Fruit fly (Drosophila melanogaster) ovary, adult (tissue): ENCODE results near the gene Lcp65Ab2.
"Not testable (repeated sequence)": the region's sequence is repeated elsewhere in the genome, so short reads cannot be mapped to it uniquely, and the experiment has no call there.

Experiments used
- CG17801 ChIP-seq: fragments of 200-800 bp; optimal IDR thresholded peaks from 2 replicates; lab custom pipeline; 2019; ENCODE audit warnings: missing biosample characterization, mild to moderate bottlenecking, missing genetic modification characterization, moderate library complexity; ENCODE audit not compliant: partially characterized antibody

Gene Lcp65Ab2

dm6 chr3L:6135174-6135573, 11.3 kb upstream of the Lcp65Ab2 start, which contains the start of gene Lcp65Ag1:
Gene Lcp65Ag1, minus strand, starts transcription at chr3L:6135274.
- TF ChIP-seq CG17801 (GFP tag; lab: Kevin White, UChicago): no peak

dm6 chr3L:6136691-6137090, 9.8 kb upstream of the Lcp65Ab2 start, which contains the start of gene Lcp65Af:
Gene Lcp65Af, minus strand, starts transcription at chr3L:6136791.
- TF ChIP-seq CG17801 (GFP tag; lab: Kevin White, UChicago): no peak

- no peak for TF ChIP-seq CG17801 (GFP tag; lab: Kevin White, UChicago)
Observed at dm6 chr3L:6138018-6138417, 8.5 kb upstream of the Lcp65Ab2 start, which contains the start of gene Lcp65Ae. Gene Lcp65Ae, minus strand, starts transcription at chr3L:6138118.

dm6 chr3L:6138586-6138985, 7.9 kb upstream of the Lcp65Ab2 start:
- no peak for TF ChIP-seq CG17801 (GFP tag; lab: Kevin White, UChicago)

- TF ChIP-seq CG17801 (GFP tag; lab: Kevin White, UChicago): no peak
Observed at dm6 chr3L:6139924-6140574, 6.4 kb upstream of the Lcp65Ab2 start, which contains the start of gene Cpr65Av. Gene Cpr65Av, minus strand, starts transcription at chr3L:6139974.

dm6 chr3L:6140771-6141472, 5.6 kb upstream of the Lcp65Ab2 start:
- TF ChIP-seq CG17801 (GFP tag; lab: Kevin White, UChicago): no peak

- TF ChIP-seq CG17801 (GFP tag; lab: Kevin White, UChicago): no peak
Observed at dm6 chr3L:6141538-6141937, 4.9 kb upstream of the Lcp65Ab2 start.

dm6 chr3L:6142313-6142712, 4.2 kb upstream of the Lcp65Ab2 start, which contains the start of gene Cpr65Aw:
Gene Cpr65Aw, minus strand, starts transcription at chr3L:6142413.
- TF ChIP-seq CG17801 (GFP tag; lab: Kevin White, UChicago): no peak

- TF ChIP-seq CG17801 (GFP tag; lab: Kevin White, UChicago): no peak
Observed at dm6 chr3L:6143188-6143755, 3.2 kb upstream of the Lcp65Ab2 start, which contains the start of gene Lcp65Ad. Gene Lcp65Ad, plus strand, starts transcription at chr3L:6143395.

dm6 chr3L:6144769-6145220, 1.7 kb upstream of the Lcp65Ab2 start, which contains the start of gene Lcp65Ac:
Gene Lcp65Ac, plus strand, starts transcription at chr3L:6144819.
- no peak for TF ChIP-seq CG17801 (GFP tag; lab: Kevin White, UChicago)

- TF ChIP-seq CG17801 (GFP tag; lab: Kevin White, UChicago): not testable (repeated sequence)
Observed at dm6 chr3L:6147887-6148286, 1.4 kb downstream of the Lcp65Ab2 start, which contains the start of gene Cpr65Ax1. Gene Cpr65Ax1, minus strand, starts transcription at chr3L:6147987.

- not testable (repeated sequence) for TF ChIP-seq CG17801 (GFP tag; lab: Kevin White, UChicago)
Observed at dm6 chr3L:6149248-6149647, 2.8 kb downstream of the Lcp65Ab2 start, which contains the start of gene Lcp65Ab1. Gene Lcp65Ab1, plus strand, starts transcription at chr3L:6149548.

- not testable (repeated sequence) for TF ChIP-seq CG17801 (GFP tag; lab: Kevin White, UChicago)
Observed at dm6 chr3L:6150757-6151354, 4.4 kb downstream of the Lcp65Ab2 start, which contains the start of the genes Cpr65Ax2 and Lcp65Aa. Gene Cpr65Ax2, minus strand, starts transcription at chr3L:6150857. Gene Lcp65Aa, plus strand, starts transcription at chr3L:6151304.

dm6 chr3L:6152531-6152930, 6.1 kb downstream of the Lcp65Ab2 start, which contains the start of gene Acp65Aa:
Gene Acp65Aa, minus strand, starts transcription at chr3L:6152745.
- TF ChIP-seq CG17801 (GFP tag; lab: Kevin White, UChicago): no peak
